Worm (Caenorhabditis elegans): ENCODE data around the gene scvp-1.

Gene scvp-1

DNA sequence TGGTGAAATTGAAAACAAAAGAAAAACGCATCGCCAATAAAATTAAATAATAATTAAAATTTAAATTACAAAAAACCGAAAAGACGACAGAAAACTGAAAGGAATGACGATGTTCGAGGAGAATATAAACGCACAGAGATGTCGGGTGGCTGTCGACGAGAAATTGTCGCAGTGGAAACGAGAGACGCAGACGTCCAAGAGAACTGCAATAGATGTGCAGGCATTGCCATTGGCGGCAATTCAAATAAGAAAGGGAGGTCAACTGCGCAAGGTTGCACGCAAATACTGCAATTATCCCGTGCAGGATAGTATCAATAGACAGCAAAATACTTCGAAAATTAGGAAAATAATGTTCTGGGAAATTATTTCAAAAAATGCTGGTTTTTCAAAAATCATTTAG lies 33.9 kb downstream of the scvp-1 start (continued):
- TF ChIP-seq him-1 (tag; optimal IDR thresholded peaks at IDR 0.05), result peak; percentile 95
- TF ChIP-seq akir-1 (GFP tag; optimal IDR thresholded peaks at IDR 0.05), result peak; percentile 71
- peak; percentile 82 for TF ChIP-seq F57C9.4 (tag; optimal IDR thresholded peaks at IDR 0.05)
- TF ChIP-seq B0035.1 (tag; optimal IDR thresholded peaks at IDR 0.05), result peak; percentile 86
- TF ChIP-seq mcd-1 (GFP tag; IDR thresholded peaks at IDR 0.05), result peak; percentile 98
- peak; percentile 88 for TF ChIP-seq hrde-1 (tag; optimal IDR thresholded peaks at IDR 0.05; ENCODE audit: borderline replicate concordance)
- no peak for TF ChIP-seq rpc-1 (optimal IDR thresholded peaks at IDR 0.05)
- no peak for TF ChIP-seq rpc-1 (tag; optimal IDR thresholded peaks at IDR 0.05)
- peak; percentile 98 for TF ChIP-seq ztf-22 (GFP tag; optimal IDR thresholded peaks at IDR 0.05)
- peak; percentile 81; the same call in 1 of the 2 replicates for TF ChIP-seq bed-2 (GFP tag; IDR thresholded peaks at IDR 0.05)
- peak; percentile 91 for TF ChIP-seq Y67H2A.10 (GFP tag; conservative IDR thresholded peaks at IDR 0.05)
- peak; percentile 94 for TF ChIP-seq zfh-2 (GFP tag; conservative IDR thresholded peaks at IDR 0.05)
- TF ChIP-seq egl-44 (GFP tag; IDR thresholded peaks at IDR 0.05), result peak; percentile 70; the same call in 1 of the 2 replicates
- peak; percentile 97 for TF ChIP-seq nfya-2 (GFP tag; IDR thresholded peaks at IDR 0.05)
- TF ChIP-seq let-526 (GFP tag; IDR thresholded peaks at IDR 0.05), result peak; percentile 95
- TF ChIP-seq unc-130 (GFP tag; optimal IDR thresholded peaks at IDR 0.05), result peak; percentile 96
- peak; percentile 89 for TF ChIP-seq F23B12.7 (tag; optimal IDR thresholded peaks at IDR 0.05; ENCODE audit: insufficient read depth)
- peak; percentile 91 for TF ChIP-seq F22D6.2 (tag; optimal IDR thresholded peaks at IDR 0.05)
- peak; percentile 88; the same call in 1 of the 2 replicates for TF ChIP-seq Y79H2A.3 (GFP tag; conservative IDR thresholded peaks at IDR 0.05)
- TF ChIP-seq hmg-20 (GFP tag; IDR thresholded peaks at IDR 0.05), result peak; percentile 94
- 0 out of 2 replicates have a peak, but pooled peaks have one; percentile 69 for TF ChIP-seq nhr-120 (GFP tag; IDR thresholded peaks at IDR 0.05)
- TF ChIP-seq repo-1 (tag; optimal IDR thresholded peaks at IDR 0.05), result peak; percentile 93
- peak; percentile 95 for TF ChIP-seq bed-1 (GFP tag; IDR thresholded peaks at IDR 0.05)
- TF ChIP-seq ets-4 (GFP tag; optimal IDR thresholded peaks at IDR 0.05), result peak; percentile 96
- TF ChIP-seq lin-54 (GFP tag; optimal IDR thresholded peaks at IDR 0.05), result peak; percentile 100
- TF ChIP-seq ztf-28 (GFP tag; IDR thresholded peaks at IDR 0.05), result peak; percentile 93
- peak; percentile 98 for TF ChIP-seq madf-3 (GFP tag; IDR thresholded peaks at IDR 0.05)
- peak; percentile 94 for TF ChIP-seq F39B2.1 (GFP tag; IDR thresholded peaks at IDR 0.05)
- TF ChIP-seq mel-28 (tag; optimal IDR thresholded peaks at IDR 0.05; ENCODE audit: borderline replicate concordance), result peak; percentile 1
- no peak for TF ChIP-seq fkh-3 (tag; optimal IDR thresholded peaks at IDR 0.05)
- TF ChIP-seq hsf-1 (GFP tag; IDR thresholded peaks at IDR 0.05), result peak; percentile 90
- peak; percentile 92 for TF ChIP-seq snpc-3.4 (tag; optimal IDR thresholded peaks at IDR 0.05)
- TF ChIP-seq tlf-1 (GFP tag; optimal IDR thresholded peaks at IDR 0.05), result peak; percentile 99
- 0 out of 2 replicates have a peak, but pooled peaks have one; percentile 21 for TF ChIP-seq aptf-2 (GFP tag; conservative IDR thresholded peaks at IDR 0.05)
- TF ChIP-seq F55B11.4 (tag; optimal IDR thresholded peaks at IDR 0.05; ENCODE audit: borderline replicate concordance, insufficient read depth), result no peak
- 0 out of 2 replicates have a peak, but pooled peaks have one; percentile 33 for TF ChIP-seq ceh-58 (GFP tag; IDR thresholded peaks at IDR 0.05)
- peak; percentile 100 for TF ChIP-seq attf-5 (GFP tag; optimal IDR thresholded peaks at IDR 0.05)
- TF ChIP-seq hmg-1.2 (GFP tag; IDR thresholded peaks at IDR 0.05), result peak; percentile 94
- peak; percentile 85 for TF ChIP-seq ztf-18 (tag; optimal IDR thresholded peaks at IDR 0.05)
- no peak for TF ChIP-seq sdz-38 (tag; optimal IDR thresholded peaks at IDR 0.05)
- peak; percentile 91 for TF ChIP-seq ztf-6 (GFP tag; IDR thresholded peaks at IDR 0.05)
- peak; percentile 98 for TF ChIP-seq pbrm-1 (GFP tag; IDR thresholded peaks at IDR 0.05)
- no peak for TF ChIP-seq tbx-9 (tag; optimal IDR thresholded peaks at IDR 0.05; ENCODE audit: borderline replicate concordance)
- peak; percentile 87 for TF ChIP-seq lsl-1 (GFP tag; optimal IDR thresholded peaks at IDR 0.05)
- peak; percentile 95 for TF ChIP-seq D2030.7 (GFP tag; IDR thresholded peaks at IDR 0.05)
- no peak for TF ChIP-seq ztf-25 (GFP tag; IDR thresholded peaks at IDR 0.05)
- TF ChIP-seq nhr-179 (tag; optimal IDR thresholded peaks at IDR 0.05), result no peak
- peak; percentile 65 for TF ChIP-seq sptf-2 (GFP tag; optimal IDR thresholded peaks at IDR 0.05)
- TF ChIP-seq dpff-1 (tag; optimal IDR thresholded peaks at IDR 0.05), result peak; percentile 84

Data from whole organism, young adult.